Fruit fly (Drosophila melanogaster): ENCODE data around the gene Nsf2.
A peak's percentile ranks its signal among the peaks of the same experiment; 100 is the strongest.

The Nsf2 gene

DNA sequence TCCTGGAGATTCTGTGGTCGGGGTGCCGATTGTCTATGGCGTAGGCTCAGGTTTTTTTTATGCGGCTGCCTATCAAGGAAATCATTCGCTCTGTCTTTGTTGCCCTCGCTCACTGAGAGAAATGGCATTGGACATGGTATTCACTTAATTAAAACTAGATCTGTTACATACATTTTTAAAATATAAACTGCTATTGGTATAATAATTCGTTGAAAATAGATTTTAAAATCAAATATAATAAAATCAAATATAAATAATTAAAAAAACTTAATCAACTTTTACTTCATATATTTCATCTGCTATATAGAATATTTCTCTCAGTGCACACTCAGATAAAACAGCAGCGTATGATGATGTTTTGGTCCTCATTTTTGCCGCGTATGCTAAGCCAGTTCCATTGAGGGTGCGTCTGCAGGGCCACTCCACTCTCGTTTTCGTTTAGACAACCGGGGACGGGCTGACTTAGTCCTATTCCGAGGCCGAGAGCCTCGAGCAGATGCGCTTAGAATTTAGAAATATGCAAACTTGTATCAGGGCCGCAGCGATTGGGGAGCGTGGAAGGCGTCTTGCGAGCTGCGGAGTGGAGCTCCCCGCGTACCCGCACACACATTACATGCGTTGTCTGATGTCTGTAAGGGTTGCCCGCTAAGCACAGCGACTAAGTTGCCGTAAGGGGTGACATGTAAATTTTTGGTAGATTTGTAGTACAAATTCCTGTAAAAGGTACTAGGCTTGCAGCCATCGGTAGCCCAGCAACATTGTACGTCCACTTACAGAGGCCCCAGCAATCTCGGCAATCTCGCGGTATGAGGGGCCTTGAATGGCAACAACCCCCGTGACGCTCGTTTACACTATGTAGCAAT is 38.0 kb downstream of the Nsf2 start:
- TF ChIP-seq CG14711 (tag; optimal IDR thresholded peaks at IDR 0.05) (no peak), Crg-1 (GFP tag; optimal IDR thresholded peaks at IDR 0.05) (no peak), Clk (GFP tag; optimal IDR thresholded peaks at IDR 0.05) (no peak), cic (GFP tag; optimal IDR thresholded peaks at IDR 0.05) (no peak), CG7101 (tag; optimal IDR thresholded peaks at IDR 0.05) (peak; percentile 8), CG11617 (GFP tag; optimal IDR thresholded peaks at IDR 0.05) (no peak), CG7045 (GFP tag; optimal IDR thresholded peaks at IDR 0.05) (no peak), CG33017 (tag; optimal IDR thresholded peaks at IDR 0.05) (peak; percentile 53)

DNA sequence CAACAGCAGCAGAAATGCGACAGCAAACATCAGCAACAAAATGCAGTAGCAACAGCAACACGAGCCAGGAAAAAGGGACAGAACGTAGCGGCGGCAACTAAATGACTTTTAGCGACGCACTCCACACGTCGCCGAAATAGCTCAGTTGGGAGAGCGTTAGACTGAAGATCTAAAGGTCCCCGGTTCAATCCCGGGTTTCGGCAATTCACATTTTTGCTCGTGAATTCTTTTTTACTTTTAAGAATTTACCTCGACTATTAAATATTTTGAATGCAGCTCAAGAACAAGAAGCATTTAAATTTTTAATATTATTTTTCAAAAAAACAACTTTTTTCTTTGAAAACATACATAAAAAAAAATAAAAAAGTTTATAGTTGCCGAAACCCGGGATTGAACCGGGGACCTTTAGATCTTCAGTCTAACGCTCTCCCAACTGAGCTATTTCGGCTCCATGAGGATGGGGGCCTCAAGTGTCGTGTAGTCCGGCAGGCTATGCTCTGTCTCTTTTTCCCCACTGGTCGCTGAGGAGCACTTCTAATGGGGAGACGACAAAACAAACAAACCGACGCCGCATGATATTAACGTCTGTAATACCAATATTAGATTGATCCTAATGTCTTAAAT is 39.9 kb downstream of the Nsf2 start:
- no peak for TF ChIP-seq CG5204 (GFP tag; optimal IDR thresholded peaks at IDR 0.05)
- no peak for TF ChIP-seq bab1 (GFP tag; optimal IDR thresholded peaks at IDR 0.05)
- TF ChIP-seq CG33017 (tag; optimal IDR thresholded peaks at IDR 0.05), result no peak
- TF ChIP-seq cic (GFP tag; optimal IDR thresholded peaks at IDR 0.05), result no peak
- TF ChIP-seq tj (GFP tag; optimal IDR thresholded peaks at IDR 0.05), result no peak
- TF ChIP-seq CG11617 (GFP tag; optimal IDR thresholded peaks at IDR 0.05), result no peak
- TF ChIP-seq CG1620 (GFP tag; optimal IDR thresholded peaks at IDR 0.05), result no peak
- no peak for TF ChIP-seq pad (GFP tag; optimal IDR thresholded peaks at IDR 0.05)
- no peak for TF ChIP-seq cnc (optimal IDR thresholded peaks at IDR 0.05)
- no peak for TF ChIP-seq kay (GFP tag; ENCODE audit: borderline replicate concordance)
- TF ChIP-seq CG14711 (tag; optimal IDR thresholded peaks at IDR 0.05), result no peak
- TF ChIP-seq CG7045 (GFP tag; optimal IDR thresholded peaks at IDR 0.05), result no peak
- TF ChIP-seq Mnt (GFP tag; optimal IDR thresholded peaks at IDR 0.05), result no peak
- no peak for TF ChIP-seq CG12768 (GFP tag; optimal IDR thresholded peaks at IDR 0.05)
- no peak for TF ChIP-seq Clk (GFP tag; optimal IDR thresholded peaks at IDR 0.05)
- TF ChIP-seq Hr96 (GFP tag; optimal IDR thresholded peaks at IDR 0.05), result no peak
- TF ChIP-seq toe (GFP tag; optimal IDR thresholded peaks at IDR 0.05), result no peak
- TF ChIP-seq ovo (GFP tag; optimal IDR thresholded peaks at IDR 0.05), result no peak
- no peak for TF ChIP-seq CG7101 (tag; optimal IDR thresholded peaks at IDR 0.05)

DNA sequence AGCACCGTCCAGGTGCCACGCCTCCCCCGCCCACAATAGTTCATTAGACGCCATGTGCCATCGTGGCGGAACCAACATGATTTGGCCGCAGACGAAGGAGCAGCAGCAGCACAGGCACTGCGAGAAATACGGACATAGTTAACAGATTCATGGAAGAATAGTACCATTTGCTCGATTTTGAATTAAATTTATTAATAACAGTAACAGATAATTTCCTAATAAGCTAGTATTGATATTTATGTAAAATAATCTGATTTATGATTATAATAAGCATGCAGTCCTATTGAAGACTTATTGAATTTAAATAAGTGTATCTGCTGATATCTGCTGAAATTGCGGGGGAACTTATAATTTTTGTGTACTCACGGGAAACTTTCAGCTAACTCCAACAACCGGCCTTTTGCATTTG is 40.5 kb downstream of the Nsf2 start:
- TF ChIP-seq Mnt (GFP tag; optimal IDR thresholded peaks at IDR 0.05), result no peak
- no peak for TF ChIP-seq CG12768 (GFP tag; optimal IDR thresholded peaks at IDR 0.05)

- TF ChIP-seq cic (GFP tag; optimal IDR thresholded peaks at IDR 0.05) (no peak), tj (GFP tag; optimal IDR thresholded peaks at IDR 0.05) (peak; percentile 42)
Observed at dm6 chr3R:13796607-13797246, 41.1 kb downstream of the Nsf2 start.

- no peak for TF ChIP-seq kay (GFP tag; ENCODE audit: borderline replicate concordance)
- no peak for TF ChIP-seq ovo (GFP tag; optimal IDR thresholded peaks at IDR 0.05)
- TF ChIP-seq pad (GFP tag; optimal IDR thresholded peaks at IDR 0.05), result no peak
- TF ChIP-seq cnc (optimal IDR thresholded peaks at IDR 0.05), result no peak
- no peak for TF ChIP-seq Crg-1 (GFP tag; optimal IDR thresholded peaks at IDR 0.05)
- no peak for TF ChIP-seq Mnt (GFP tag; optimal IDR thresholded peaks at IDR 0.05)
- TF ChIP-seq CG11617 (GFP tag; optimal IDR thresholded peaks at IDR 0.05), result no peak
- TF ChIP-seq CG1620 (GFP tag; optimal IDR thresholded peaks at IDR 0.05), result no peak
- TF ChIP-seq bab1 (GFP tag; optimal IDR thresholded peaks at IDR 0.05), result no peak
- TF ChIP-seq Clk (GFP tag; optimal IDR thresholded peaks at IDR 0.05), result no peak
- no peak for TF ChIP-seq tj (GFP tag; optimal IDR thresholded peaks at IDR 0.05)
- no peak for TF ChIP-seq cic (GFP tag; optimal IDR thresholded peaks at IDR 0.05)
Observed at dm6 chr3R:13796071-13796470, 41.7 kb downstream of the Nsf2 start.

- TF ChIP-seq CG12768 (GFP tag; optimal IDR thresholded peaks at IDR 0.05) (peak; percentile 25), CG33017 (tag; optimal IDR thresholded peaks at IDR 0.05) (no peak)
Observed at dm6 chr3R:13794666-13795055, 43.1 kb downstream of the Nsf2 start.

DNA sequence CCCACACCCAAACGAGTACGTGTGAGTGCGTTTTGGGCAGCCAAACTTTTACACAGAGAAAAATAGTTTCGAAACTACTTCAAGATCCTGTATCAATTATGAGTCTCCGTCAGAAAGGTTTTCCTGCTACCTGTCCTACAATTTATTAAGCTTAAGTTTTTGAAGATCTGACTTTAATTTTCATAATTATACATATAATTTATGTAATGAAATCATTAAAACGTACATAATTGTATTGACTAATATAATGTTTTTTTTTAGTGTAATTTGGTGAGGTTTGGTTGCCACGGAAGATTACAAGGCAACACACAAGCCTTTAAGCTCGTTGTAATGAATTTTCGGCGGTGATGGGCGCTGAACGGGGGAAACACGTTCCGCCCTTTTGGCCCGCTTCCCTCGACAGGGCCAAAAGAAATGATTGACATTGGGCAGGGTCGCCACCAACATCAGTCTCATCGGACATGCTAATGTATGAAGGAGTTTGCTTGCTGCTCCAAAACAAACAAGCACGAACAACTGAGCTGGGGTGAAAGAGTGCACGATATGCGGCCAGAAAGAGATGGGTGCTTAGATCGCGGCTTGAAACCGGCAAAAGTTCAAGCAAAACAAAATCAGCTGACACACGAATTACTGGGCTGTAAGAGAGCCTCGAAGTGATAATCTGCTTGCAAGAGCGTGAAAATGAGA is 43.7 kb downstream of the Nsf2 start:
- no peak for TF ChIP-seq cnc (optimal IDR thresholded peaks at IDR 0.05)
- no peak for TF ChIP-seq bab1 (GFP tag; optimal IDR thresholded peaks at IDR 0.05)
- no peak for TF ChIP-seq CG5204 (GFP tag; optimal IDR thresholded peaks at IDR 0.05)

Measured in whole organism, adult.